Fruit fly (Drosophila melanogaster) whole organism, embryonic: Measurements from ENCODE around the gene CG14341.

Source experiments
- CG12219 ChIP-seq: fragments of 200-800 bp; sonication (Bioruptor generic); optimal IDR thresholded peaks from 3 replicates; lab custom pipeline; 2018; ENCODE audit warnings: missing biosample characterization, mild to moderate bottlenecking, missing genetic modification characterization
- CG12236 ChIP-seq: fragments of 200-800 bp; sonication (Bioruptor generic); optimal IDR thresholded peaks from 2 replicates; lab custom pipeline; 2016; ENCODE audit warnings: missing biosample characterization, missing genetic modification characterization
- CG1233 ChIP-seq: fragments of 200-800 bp; sonication (Bioruptor generic); optimal IDR thresholded peaks from 4 replicates; lab custom pipeline; 2018; ENCODE audit warnings: missing biosample characterization, mild to moderate bottlenecking, missing genetic modification characterization
- CG12942 ChIP-seq: fragments of 200-800 bp; sonication (Bioruptor generic); optimal IDR thresholded peaks from 3 replicates; lab custom pipeline; 2016; ENCODE audit warnings: missing biosample characterization, missing genetic modification characterization
- CG13894 ChIP-seq: fragments of 200-800 bp; sonication (Bioruptor generic); optimal IDR thresholded peaks from 3 replicates; lab custom pipeline; 2018; ENCODE audit warnings: missing biosample characterization, mild to moderate bottlenecking, missing genetic modification characterization, moderate library complexity
- CG17612 ChIP-seq: fragments of 200-800 bp; sonication (Bioruptor generic); IDR thresholded peaks from 2 replicates; pipeline ENCODE4 v1.3.6; 2022; ENCODE audit warnings: missing biosample characterization, missing genetic modification characterization
- CG17802 ChIP-seq: fragments of 200-800 bp; sonication (Bioruptor generic); optimal IDR thresholded peaks from 2 replicates; lab custom pipeline; 2018; ENCODE audit warnings: missing biosample characterization, mild to moderate bottlenecking, missing genetic modification characterization, moderate library complexity
- CG1792 ChIP-seq: fragments of 200-800 bp; sonication (Bioruptor generic); optimal IDR thresholded peaks from 2 replicates; lab custom pipeline; 2016; ENCODE audit warnings: missing biosample characterization, missing genetic modification characterization
- CG2678 ChIP-seq: fragments of 200-800 bp; sonication (Bioruptor generic); optimal IDR thresholded peaks from 3 replicates; lab custom pipeline; 2019; ENCODE audit warnings: missing biosample characterization, mild to moderate bottlenecking, missing genetic modification characterization, moderate library complexity
- CG2875 ChIP-seq: fragments of 200-800 bp; sonication (Bioruptor generic); optimal IDR thresholded peaks from 2 replicates; lab custom pipeline; 2017; ENCODE audit warnings: missing biosample characterization, mild to moderate bottlenecking, missing genetic modification characterization, missing genetic modification reagents
- CG31224 ChIP-seq: fragments of 200-800 bp; sonication (Bioruptor generic); IDR thresholded peaks from 2 replicates; pipeline ENCODE4 v1.3.6; 2022; ENCODE audit warnings: missing biosample characterization, missing genetic modification characterization
- CG32532 ChIP-seq: fragments of 200-800 bp; sonication (Bioruptor generic); IDR thresholded peaks from 2 replicates; pipeline ENCODE4 v1.3.6; 2022; ENCODE audit warnings: missing biosample characterization, missing genetic modification characterization
- CG3407 ChIP-seq: fragments of 200-800 bp; sonication (Bioruptor generic); optimal IDR thresholded peaks from 2 replicates; lab custom pipeline; 2018; ENCODE audit warnings: missing biosample characterization, mild to moderate bottlenecking, missing genetic modification characterization
- CG4820 ChIP-seq: fragments of 200-800 bp; sonication (Bioruptor generic); optimal IDR thresholded peaks from 3 replicates; lab custom pipeline; 2016; ENCODE audit warnings: missing biosample characterization, missing genetic modification characterization
- CG7372 ChIP-seq: fragments of 200-800 bp; sonication (Bioruptor generic); IDR thresholded peaks from 2 replicates; pipeline ENCODE4 v1.3.6; 2022; ENCODE audit warnings: missing biosample characterization, missing genetic modification characterization
- CG8281 ChIP-seq: fragments of 200-800 bp; sonication (Bioruptor generic); optimal IDR thresholded peaks from 2 replicates; lab custom pipeline; 2018; ENCODE audit warnings: missing biosample characterization, mild to moderate bottlenecking, missing genetic modification characterization, moderate library complexity
- CG8359 ChIP-seq: fragments of 200-800 bp; sonication (Bioruptor generic); optimal IDR thresholded peaks from 2 replicates; lab custom pipeline; 2017; ENCODE audit warnings: missing biosample characterization, mild to moderate bottlenecking, missing genetic modification characterization, borderline replicate concordance
- CkIIα-i1 ChIP-seq: fragments of 200-800 bp; sonication (Bioruptor generic); IDR thresholded peaks from 2 replicates; pipeline ENCODE4 v1.3.6; 2022; ENCODE audit warnings: missing biosample characterization, missing genetic modification characterization
- Dfd ChIP-seq, 2 experiments: fragments of >200 bp; optimal IDR thresholded peaks; 2 replicates each; lab custom pipeline; 2017; ENCODE audit warnings: missing biosample characterization in 2 of 2, missing genetic modification characterization in 2 of 2
- Dip3 ChIP-seq: fragments of 200-800 bp; sonication (Bioruptor generic); optimal IDR thresholded peaks from 3 replicates; lab custom pipeline; 2016; ENCODE audit warnings: missing biosample characterization, missing genetic modification characterization
- Dref ChIP-seq: fragments of 200-800 bp; sonication (Bioruptor generic); IDR thresholded peaks from 2 replicates; pipeline ENCODE4 v1.3.6; 2022; ENCODE audit warnings: missing biosample characterization, missing genetic modification characterization
- Drgx ChIP-seq: fragments of 200-800 bp; sonication (Bioruptor generic); IDR thresholded peaks from 2 replicates; pipeline ENCODE4 v1.3.6; 2022; ENCODE audit warnings: missing biosample characterization, missing genetic modification characterization
- Gug ChIP-seq: fragments of 200-800 bp; sonication (Bioruptor generic); IDR thresholded peaks from 4 replicates; pipeline ENCODE4 v1.3.6; 2022; ENCODE audit warnings: missing biosample characterization, missing genetic modification characterization
- MESR4 ChIP-seq: fragments of 200-800 bp; sonication (Bioruptor generic); optimal IDR thresholded peaks from 2 replicates; lab custom pipeline; 2018; ENCODE audit warnings: missing biosample characterization, mild to moderate bottlenecking, missing genetic modification characterization, moderate library complexity
- Opbp ChIP-seq: fragments of 200-800 bp; sonication (Bioruptor generic); IDR thresholded peaks from 3 replicates; pipeline ENCODE4 v1.3.6; 2022; ENCODE audit warnings: missing biosample characterization, missing genetic modification characterization; ENCODE audit not compliant: partially characterized antibody
- Pdp1 ChIP-seq, 2 experiments: fragments of 200-800 bp; sonication (Bioruptor generic); optimal IDR thresholded peaks; 3 replicates each; lab custom pipeline; 2016; ENCODE audit warnings: missing biosample characterization in 2 of 2, missing genetic modification characterization in 2 of 2, mild to moderate bottlenecking in 1 of 2, moderate library complexity in 1 of 2
- Six4 ChIP-seq: fragments of 200-800 bp; sonication (Bioruptor generic); optimal IDR thresholded peaks from 2 replicates; lab custom pipeline; 2016; ENCODE audit warnings: missing biosample characterization, missing genetic modification characterization
- Sox102F ChIP-seq: fragments of 200-800 bp; sonication (Bioruptor generic); optimal IDR thresholded peaks from 2 replicates; lab custom pipeline; 2018; ENCODE audit warnings: missing biosample characterization, mild to moderate bottlenecking, missing genetic modification characterization, moderate library complexity
- Xrp1 ChIP-seq: fragments of 200-800 bp; sonication (Bioruptor generic); IDR thresholded peaks from 2 replicates; pipeline ENCODE4 v1.3.6; 2022; ENCODE audit warnings: missing biosample characterization, missing genetic modification characterization
- ab ChIP-seq: fragments of 200-800 bp; sonication (Bioruptor generic); optimal IDR thresholded peaks from 2 replicates; lab custom pipeline; 2016; ENCODE audit warnings: missing biosample characterization, missing genetic modification characterization
- az2 ChIP-seq: fragments of 200-800 bp; sonication (Bioruptor generic); optimal IDR thresholded peaks from 3 replicates; lab custom pipeline; 2016; ENCODE audit warnings: missing biosample characterization, missing genetic modification characterization
- cas ChIP-seq: fragments of 200-800 bp; sonication (Bioruptor generic); IDR thresholded peaks from 2 replicates; pipeline ENCODE4 v1.3.6; 2022; ENCODE audit warnings: missing biosample characterization, missing genetic modification characterization
- dimm ChIP-seq: fragments of 200-800 bp; sonication (Bioruptor generic); IDR thresholded peaks from 2 replicates; pipeline ENCODE4 v1.3.6; 2022; ENCODE audit warnings: missing biosample characterization, missing genetic modification characterization
- eve ChIP-seq, 2 experiments: fragments of >200 bp; optimal IDR thresholded peaks; 2 replicates each; lab custom pipeline; 2017; ENCODE audit warnings: missing biosample characterization in 2 of 2, missing genetic modification characterization in 2 of 2
- fd64A ChIP-seq: fragments of 200-800 bp; sonication (Bioruptor generic); optimal IDR thresholded peaks from 3 replicates; lab custom pipeline; 2018; ENCODE audit warnings: missing biosample characterization, mild to moderate bottlenecking, missing genetic modification characterization
- fru ChIP-seq: fragments of >200 bp; optimal IDR thresholded peaks from 2 replicates; lab custom pipeline; 2017
- gcm ChIP-seq: fragments of 200-800 bp; sonication (Bioruptor generic); optimal IDR thresholded peaks from 2 replicates; lab custom pipeline; 2019; ENCODE audit warnings: missing biosample characterization, mild to moderate bottlenecking, missing genetic modification characterization, moderate library complexity
- h ChIP-seq: fragments of >200 bp; optimal IDR thresholded peaks from 2 replicates; lab custom pipeline; 2017
- hbn ChIP-seq: fragments of 200-800 bp; sonication (Bioruptor generic); IDR thresholded peaks from 2 replicates; pipeline ENCODE4 v1.3.6; 2022; ENCODE audit warnings: missing biosample characterization, missing genetic modification characterization; ENCODE audit not compliant: partially characterized antibody
- ind ChIP-seq: fragments of 200-800 bp; sonication (Bioruptor generic); optimal IDR thresholded peaks from 3 replicates; lab custom pipeline; 2016; ENCODE audit warnings: missing biosample characterization, missing genetic modification characterization
- jumu ChIP-seq: fragments of 200-800 bp; sonication (Bioruptor generic); optimal IDR thresholded peaks from 3 replicates; lab custom pipeline; 2016; ENCODE audit warnings: missing biosample characterization, missing genetic modification characterization
- lov ChIP-seq, 2 experiments: fragments of 200-800 bp in 1 of 2; fragments of >200 bp in 1 of 2; sonication (Bioruptor generic) in 1 of 2; IDR thresholded peaks in 1 of 2; optimal IDR thresholded peaks in 1 of 2; 2 replicates in 1 of 2; 3 replicates in 1 of 2; pipeline versions ENCODE4 v1.3.6 to Lab custom; 2017 to 2022; ENCODE audit warnings: missing biosample characterization in 1 of 2, missing genetic modification characterization in 1 of 2
- pnt ChIP-seq: fragments of 200-800 bp; sonication (Bioruptor generic); optimal IDR thresholded peaks from 3 replicates; lab custom pipeline; 2016; ENCODE audit warnings: missing biosample characterization, missing genetic modification characterization
- pzg ChIP-seq: fragments of 200-800 bp; sonication (Bioruptor generic); optimal IDR thresholded peaks from 3 replicates; lab custom pipeline; 2018; ENCODE audit warnings: missing biosample characterization, mild to moderate bottlenecking, missing genetic modification characterization, moderate library complexity
- salm ChIP-seq: fragments of 200-800 bp; sonication (Bioruptor generic); optimal IDR thresholded peaks from 2 replicates; lab custom pipeline; 2018; ENCODE audit warnings: missing biosample characterization, mild to moderate bottlenecking, missing genetic modification characterization
- sob ChIP-seq: fragments of 200-800 bp; sonication (Bioruptor generic); IDR thresholded peaks from 2 replicates; pipeline ENCODE4 v1.3.6; 2022; ENCODE audit warnings: missing biosample characterization, missing genetic modification characterization
- sr ChIP-seq: fragments of 200-800 bp; sonication (Bioruptor generic); IDR thresholded peaks from 3 replicates; pipeline ENCODE4 v1.3.6; 2022; ENCODE audit warnings: missing biosample characterization, missing genetic modification characterization
- trh ChIP-seq: fragments of 200-800 bp; sonication (Bioruptor generic); optimal IDR thresholded peaks from 2 replicates; lab custom pipeline; 2016; ENCODE audit warnings: missing biosample characterization, missing genetic modification characterization
- wor ChIP-seq: fragments of 200-800 bp; sonication (Bioruptor generic); IDR thresholded peaks from 2 replicates; pipeline ENCODE4 v1.3.6; 2022; ENCODE audit warnings: missing biosample characterization, missing genetic modification characterization

CG14341 gene

DNA sequence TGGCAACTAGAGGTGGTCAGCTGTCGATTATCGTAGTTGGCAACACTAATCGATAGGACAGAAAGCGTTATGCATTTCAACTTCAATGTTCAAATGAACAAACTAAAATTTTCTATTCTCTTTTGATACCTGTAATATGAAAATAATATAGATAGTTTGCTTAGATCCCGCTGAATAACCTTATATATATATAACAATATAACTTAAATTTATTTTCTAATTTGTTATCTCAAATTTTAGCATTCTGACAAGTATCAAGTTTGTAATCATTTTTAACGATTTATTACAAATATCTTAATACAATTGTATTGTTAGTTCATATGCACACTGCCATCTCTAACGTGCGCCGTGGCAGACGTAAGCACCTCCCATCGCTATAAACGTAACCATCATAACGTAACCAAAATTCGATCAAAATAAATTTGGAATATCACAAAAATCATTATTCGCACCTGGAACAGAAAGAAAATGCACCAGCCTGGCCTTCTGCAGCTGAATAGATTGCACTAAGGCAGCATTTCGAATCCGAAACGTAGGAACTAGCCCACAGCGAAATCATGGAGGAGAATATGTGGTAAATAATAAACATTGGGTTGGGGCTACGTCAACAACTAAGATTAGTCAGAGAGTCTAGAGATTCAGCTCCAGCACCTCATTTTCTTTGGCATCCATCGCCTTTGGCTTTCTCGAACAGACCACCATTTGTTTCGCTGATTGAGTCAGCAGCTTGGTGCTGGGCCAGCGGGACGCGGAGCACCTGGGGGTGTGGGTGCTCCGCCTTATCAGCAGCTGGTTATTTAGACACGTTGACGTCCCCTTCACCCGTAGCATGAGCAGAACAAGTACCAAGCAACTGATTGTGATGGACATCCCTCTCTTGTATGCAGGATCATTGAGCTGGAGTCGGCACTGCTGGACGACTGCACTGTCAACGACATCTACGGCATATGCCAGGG is 37.1 kb upstream of the CG14341 start, which contains the start of the genes Pino and TBC1D23 (continued):
- peak; percentile 61; the same call in 1 of the 2 replicates for TF ChIP-seq CG7372 (GFP tag; lab: Robert Waterston, UW)
- TF ChIP-seq CG12219 (GFP tag; lab: Kevin White, UChicago) = no peak
- TF ChIP-seq hbn = peak; percentile 48
- TF ChIP-seq CG3407 (GFP tag; lab: Kevin White, UChicago) = peak; percentile 2
- TF ChIP-seq Drgx (GFP tag; lab: Robert Waterston, UW) = 0 out of 2 replicates have a peak, but pooled peaks have one; percentile 21
- peak; percentile 81 for TF ChIP-seq ind (GFP tag; lab: Kevin White, UChicago)
- TF ChIP-seq MESR4 (GFP tag; lab: Kevin White, UChicago) = peak; percentile 93
- no peak for TF ChIP-seq CG12236 (GFP tag; lab: Kevin White, UChicago)
- TF ChIP-seq sob (GFP tag; lab: Robert Waterston, UW) = peak; percentile 71
- TF ChIP-seq Dfd (GFP tag; optimal IDR thresholded peaks at IDR 0.05; lab: Kevin White, UChicago) = no peak
- TF ChIP-seq salm (tag; lab: Kevin White, UChicago) = no peak
- peak; percentile 15 for TF ChIP-seq CG2875 (GFP tag; lab: Kevin White, UChicago)
- peak; percentile 55 for TF ChIP-seq CG4820 (GFP tag; lab: Kevin White, UChicago)
- TF ChIP-seq ab (GFP tag; lab: Kevin White, UChicago) = no peak
- TF ChIP-seq Opbp (GFP tag; lab: Robert Waterston, UW) = peak; percentile 52; the same call in 2 of the 3 replicates
- TF ChIP-seq Six4 = peak; percentile 39
- no peak for TF ChIP-seq CG17802 (tag; lab: Kevin White, UChicago)
- TF ChIP-seq Gug (GFP tag; lab: Robert Waterston, UW) = peak; percentile 73; the same call in 3 of the 4 replicates
- TF ChIP-seq CG13894 (tag; lab: Kevin White, UChicago) = peak; percentile 37
- no peak for TF ChIP-seq CG1792 (GFP tag; lab: Kevin White, UChicago)
- TF ChIP-seq pnt (GFP tag; lab: Kevin White, UChicago) = peak; percentile 25
- no peak for TF ChIP-seq fd64A (GFP tag; lab: Kevin White, UChicago)
- TF ChIP-seq dimm (GFP tag; lab: Robert Waterston, UW) = 0 out of 2 replicates have a peak, but pooled peaks have one; percentile 12
- TF ChIP-seq CG12942 (GFP tag; lab: Kevin White, UChicago) = peak; percentile 72
- peak; percentile 81 for TF ChIP-seq CG32532 (GFP tag; lab: Robert Waterston, UW)
- no peak for TF ChIP-seq cas (GFP tag; lab: Robert Waterston, UW)
- peak; percentile 37 for TF ChIP-seq gcm (GFP tag; lab: Kevin White, UChicago)
- TF ChIP-seq CG31224 (GFP tag; lab: Robert Waterston, UW) = peak; percentile 61
- no peak for TF ChIP-seq wor (GFP tag; lab: Robert Waterston, UW)
- TF ChIP-seq jumu (GFP tag; lab: Kevin White, UChicago) = peak; percentile 6
- TF ChIP-seq lov (optimal IDR thresholded peaks at IDR 0.05; lab: Kevin White, UChicago) = no peak
- 0 out of 3 replicates have a peak, but pooled peaks have one; percentile 23 for TF ChIP-seq lov (GFP tag; IDR thresholded peaks at IDR 0.05; lab: Robert Waterston, UW)
- peak; percentile 28 for TF ChIP-seq trh
- TF ChIP-seq Dip3 = peak; percentile 41
- no peak for TF ChIP-seq CG8359 (GFP tag; lab: Kevin White, UChicago)
- TF ChIP-seq eve (GFP tag; optimal IDR thresholded peaks at IDR 0.05; lab: Kevin White, UChicago) = no peak
- peak; percentile 68 for TF ChIP-seq Dref (GFP tag; lab: Robert Waterston, UW)
- peak; percentile 78 for TF ChIP-seq CG2678 (tag; lab: Kevin White, UChicago)
- TF ChIP-seq Sox102F (GFP tag; lab: Kevin White, UChicago) = peak; percentile 72
- peak; percentile 39 for TF ChIP-seq pzg (GFP tag; lab: Kevin White, UChicago)
- TF ChIP-seq CG8281 (tag; lab: Kevin White, UChicago) = peak; percentile 38
- TF ChIP-seq Pdp1 (GFP tag; optimal IDR thresholded peaks at IDR 0.05; lab: Kevin White, UChicago) = peak; percentile 26 to 41
- no peak for TF ChIP-seq CkIIα-i1 (GFP tag; lab: Robert Waterston, UW)
- no peak for TF ChIP-seq fru (lab: Kevin White, UChicago)
- peak; percentile 75 for TF ChIP-seq Xrp1
- no peak for TF ChIP-seq h
- TF ChIP-seq CG17612 (GFP tag; lab: Robert Waterston, UW) = no peak
- no peak for TF ChIP-seq sr (GFP tag; lab: Robert Waterston, UW)
- peak; percentile 53 for TF ChIP-seq CG1233
- TF ChIP-seq az2 (GFP tag; lab: Kevin White, UChicago) = peak; percentile 64
